Fruit fly (Drosophila melanogaster): ENCODE results near the gene CG17746.

Gene CG17746

dm6 chr3L:3248714-3249663 is 9.6 kb upstream of the CG17746 start (continued):
- TF ChIP-seq Usf (GFP tag; optimal IDR thresholded peaks at IDR 0.05) (peak; percentile 55), disco-r (GFP tag; optimal IDR thresholded peaks at IDR 0.05) (no peak), CG15696 (tag; optimal IDR thresholded peaks at IDR 0.05) (no peak), knrl (GFP tag; IDR thresholded peaks at IDR 0.05; ENCODE audit: partially characterized antibody) (no peak), CG13894 (tag; optimal IDR thresholded peaks at IDR 0.05) (no peak), dimm (GFP tag; IDR thresholded peaks at IDR 0.05) (no peak), tx (GFP tag; optimal IDR thresholded peaks at IDR 0.05) (no peak), CG2875 (GFP tag; optimal IDR thresholded peaks at IDR 0.05) (peak; percentile 27), CG10462 (GFP tag; optimal IDR thresholded peaks at IDR 0.05) (no peak), CG4854 (GFP tag; optimal IDR thresholded peaks at IDR 0.05) (no peak), ftz-f1 (GFP tag; optimal IDR thresholded peaks at IDR 0.05) (no peak), ATbp (GFP tag; optimal IDR thresholded peaks at IDR 0.05) (peak; percentile 35), CG34224 (GFP tag; IDR thresholded peaks at IDR 0.05; ENCODE audit: partially characterized antibody) (no peak), pb (GFP tag; optimal IDR thresholded peaks at IDR 0.05) (no peak), CG12236 (GFP tag; optimal IDR thresholded peaks at IDR 0.05) (no peak), zen (tag; optimal IDR thresholded peaks at IDR 0.05) (no peak), CG15514 (GFP tag; optimal IDR thresholded peaks at IDR 0.05) (no peak), D19A (tag; optimal IDR thresholded peaks at IDR 0.05) (peak; percentile 19), CG7928 (GFP tag; optimal IDR thresholded peaks at IDR 0.05) (no peak), Antp (GFP tag; optimal IDR thresholded peaks at IDR 0.05) (no peak), CG10431 (GFP tag; optimal IDR thresholded peaks at IDR 0.05) (no peak), CG3163 (GFP tag; optimal IDR thresholded peaks at IDR 0.05) (no peak), unpg (GFP tag; optimal IDR thresholded peaks at IDR 0.05) (peak; percentile 21), Tbp (GFP tag; optimal IDR thresholded peaks at IDR 0.05) (no peak), dpn (GFP tag; optimal IDR thresholded peaks at IDR 0.05) (peak in 1 of 2 experiments; percentile 53), zfh1 (GFP tag; IDR thresholded peaks at IDR 0.05) (no peak), Myb (GFP tag; optimal IDR thresholded peaks at IDR 0.05) (no peak), CG1602 (GFP tag; optimal IDR thresholded peaks at IDR 0.05) (peak; percentile 34), CG11093 (GFP tag; IDR thresholded peaks at IDR 0.05) (no peak), wek (GFP tag; optimal IDR thresholded peaks at IDR 0.05) (no peak), unc-4 (GFP tag; IDR thresholded peaks at IDR 0.05; ENCODE audit: partially characterized antibody) (no peak), dysf (GFP tag; IDR thresholded peaks at IDR 0.05) (peak; percentile 46; the same call in 1 of the 3 replicates), CG1647 (GFP tag; optimal IDR thresholded peaks at IDR 0.05) (no peak), CG14710 (tag; optimal IDR thresholded peaks at IDR 0.05) (peak; percentile 3), twi (tag; optimal IDR thresholded peaks at IDR 0.05) (no peak), Vsx1 (GFP tag; optimal IDR thresholded peaks at IDR 0.05) (peak; percentile 7), CG18476 (GFP tag; optimal IDR thresholded peaks at IDR 0.05) (peak; percentile 9), Poxn (GFP tag; IDR thresholded peaks at IDR 0.05) (no peak), Bgb (GFP tag; IDR thresholded peaks at IDR 0.05; ENCODE audit: partially characterized antibody) (no peak), D (optimal IDR thresholded peaks at IDR 0.05) (no peak), D (GFP tag; optimal IDR thresholded peaks at IDR 0.05) (peak; percentile 29), ttk (GFP tag; IDR thresholded peaks at IDR 0.05) (peak; percentile 56; the same call in 1 of the 2 replicates), CG4282 (GFP tag; optimal IDR thresholded peaks at IDR 0.05) (no peak), fru (optimal IDR thresholded peaks at IDR 0.05) (no peak), CG4730 (GFP tag; IDR thresholded peaks at IDR 0.05) (no peak), CG2120 (GFP tag; optimal IDR thresholded peaks at IDR 0.05) (peak; percentile 47), emc (GFP tag; optimal IDR thresholded peaks at IDR 0.05) (no peak), chif (GFP tag; optimal IDR thresholded peaks at IDR 0.05) (peak; percentile 29 to 58), CG7271 (tag; optimal IDR thresholded peaks at IDR 0.05) (no peak)

Measured in whole organism, embryonic.